Worm (Caenorhabditis elegans) whole organism, L3 larva: ENCODE data around the gene K08D9.4.

Source experiments
- R02D3.7 ChIP-seq: fragments of 150-350 bp; optimal IDR thresholded peaks from 2 replicates; lab custom pipeline; 2014; ENCODE audit warnings: missing biosample characterization, missing genetic modification characterization
- ZK546.5 ChIP-seq: sonication (generic microtip); optimal IDR thresholded peaks from 2 replicates; lab custom pipeline; 2017; ENCODE audit warnings: missing biosample characterization, missing genetic modification characterization
- aly-2 ChIP-seq: fragments of 150-350 bp; optimal IDR thresholded peaks from 2 replicates; lab custom pipeline; 2014; ENCODE audit warnings: missing biosample characterization, missing genetic modification characterization
- ceh-16 ChIP-seq: sonication (generic microtip); optimal IDR thresholded peaks from 2 replicates; lab custom pipeline; 2017; ENCODE audit warnings: missing biosample characterization, missing genetic modification characterization
- ceh-28 ChIP-seq: fragments of 150-350 bp; optimal IDR thresholded peaks from 2 replicates; lab custom pipeline; 2014; ENCODE audit warnings: missing biosample characterization, missing genetic modification reagents, missing genetic modification characterization
- ceh-82 ChIP-seq: fragments of 150-350 bp; optimal IDR thresholded peaks from 2 replicates; lab custom pipeline; 2014; ENCODE audit warnings: missing biosample characterization, missing genetic modification characterization
- ceh-9 ChIP-seq: sonication (generic microtip); optimal IDR thresholded peaks from 2 replicates; lab custom pipeline; 2018; ENCODE audit warnings: missing biosample characterization, missing genetic modification characterization
- daf-12 ChIP-seq: fragments of 150-350 bp; optimal IDR thresholded peaks from 2 replicates; lab custom pipeline; 2014; ENCODE audit warnings: missing biosample characterization, missing genetic modification reagents, missing genetic modification characterization
- egl-27 ChIP-seq: sonication (generic microtip); optimal IDR thresholded peaks from 4 replicates; lab custom pipeline; 2017; ENCODE audit warnings: missing biosample characterization, missing genetic modification reagents, missing genetic modification characterization
- egl-5 ChIP-seq: fragments of 150-350 bp; optimal IDR thresholded peaks from 2 replicates; lab custom pipeline; 2017; ENCODE audit warnings: missing biosample characterization, missing genetic modification reagents, missing genetic modification characterization, inconsistent platforms
- elt-2 ChIP-seq: sonication (generic microtip); optimal IDR thresholded peaks from 2 replicates; lab custom pipeline; 2016; ENCODE audit warnings: missing genetic modification reagents, mild to moderate bottlenecking, missing genetic modification characterization, missing compliant biosample characterization
- eor-1 ChIP-seq, 2 experiments: fragments of 150-350 bp; optimal IDR thresholded peaks; 2 replicates each; lab custom pipeline; 2014 to 2018; ENCODE audit warnings: missing biosample characterization in 2 of 2, missing genetic modification characterization in 2 of 2
- fkh-10 ChIP-seq: sonication (generic microtip); optimal IDR thresholded peaks from 2 replicates; lab custom pipeline; 2017; ENCODE audit warnings: missing biosample characterization, missing genetic modification reagents, missing genetic modification characterization
- fos-1 ChIP-seq: fragments of 150-350 bp; optimal IDR thresholded peaks from 2 replicates; lab custom pipeline; 2014; ENCODE audit warnings: missing biosample characterization, missing genetic modification characterization
- hmg-11 ChIP-seq: sonication (generic microtip); optimal IDR thresholded peaks from 2 replicates; lab custom pipeline; 2016; ENCODE audit warnings: missing genetic modification characterization, missing compliant biosample characterization
- jun-1 ChIP-seq: fragments of 150-350 bp; optimal IDR thresholded peaks from 2 replicates; lab custom pipeline; 2014; ENCODE audit warnings: missing biosample characterization, missing genetic modification reagents, missing genetic modification characterization
- lin-15B ChIP-seq: fragments of 150-350 bp; optimal IDR thresholded peaks from 2 replicates; lab custom pipeline; 2014; ENCODE audit warnings: missing biosample characterization, missing genetic modification characterization
- lin-39 ChIP-seq: fragments of 150-350 bp; optimal IDR thresholded peaks from 2 replicates; lab custom pipeline; 2018; ENCODE audit warnings: missing biosample characterization, missing genetic modification reagents, missing genetic modification characterization
- lsy-12 ChIP-seq: sonication (generic microtip); optimal IDR thresholded peaks from 2 replicates; lab custom pipeline; 2016; ENCODE audit warnings: mild to moderate bottlenecking, missing genetic modification characterization, missing compliant biosample characterization
- mdl-1 ChIP-seq: fragments of 150-350 bp; optimal IDR thresholded peaks from 2 replicates; lab custom pipeline; 2014; ENCODE audit warnings: missing biosample characterization, missing genetic modification characterization
- mml-1 ChIP-seq: fragments of 150-350 bp; sonication (generic microtip); optimal IDR thresholded peaks from 3 replicates; lab custom pipeline; 2014; ENCODE audit warnings: missing biosample characterization, missing genetic modification characterization
- nfya-1 ChIP-seq: sonication (generic microtip); optimal IDR thresholded peaks from 2 replicates; lab custom pipeline; 2017; ENCODE audit warnings: missing genetic modification characterization, mild to moderate bottlenecking, missing compliant biosample characterization, antibody characterized with exemption, moderate library complexity; ENCODE audit not compliant: insufficient read depth
- nhr-11 ChIP-seq: fragments of 150-350 bp; optimal IDR thresholded peaks from 2 replicates; lab custom pipeline; 2014; ENCODE audit warnings: missing biosample characterization, missing genetic modification characterization
- nhr-12 ChIP-seq: fragments of 150-350 bp; optimal IDR thresholded peaks from 2 replicates; lab custom pipeline; 2014; ENCODE audit warnings: missing biosample characterization, missing genetic modification characterization
- nhr-23 ChIP-seq: fragments of 150-350 bp; optimal IDR thresholded peaks from 2 replicates; lab custom pipeline; 2014; ENCODE audit warnings: missing biosample characterization, missing genetic modification reagents, missing genetic modification characterization
- nhr-237 ChIP-seq: fragments of 150-350 bp; optimal IDR thresholded peaks from 2 replicates; lab custom pipeline; 2014; ENCODE audit warnings: missing biosample characterization, missing genetic modification characterization
- nhr-25 ChIP-seq: sonication (generic microtip); optimal IDR thresholded peaks from 2 replicates; lab custom pipeline; 2017; ENCODE audit warnings: missing biosample characterization, missing genetic modification characterization
- nhr-43 ChIP-seq: sonication (generic microtip); optimal IDR thresholded peaks from 2 replicates; lab custom pipeline; 2016; ENCODE audit warnings: mild to moderate bottlenecking, missing genetic modification characterization, missing compliant biosample characterization; ENCODE audit not compliant: poor library complexity, severe bottlenecking
- nhr-76 ChIP-seq: fragments of 150-350 bp; sonication (generic microtip); optimal IDR thresholded peaks from 5 replicates; lab custom pipeline; 2014; ENCODE audit warnings: missing biosample characterization, missing genetic modification characterization
- nhr-77 ChIP-seq: fragments of 150-350 bp; optimal IDR thresholded peaks from 2 replicates; lab custom pipeline; 2014; ENCODE audit warnings: missing biosample characterization, missing genetic modification characterization
- pha-4 ChIP-seq: fragments of 150-350 bp; optimal IDR thresholded peaks from 2 replicates; lab custom pipeline; 2014; ENCODE audit warnings: missing biosample characterization, missing genetic modification reagents, missing genetic modification characterization
- skn-1 ChIP-seq: fragments of 150-350 bp; optimal IDR thresholded peaks from 2 replicates; lab custom pipeline; 2014; ENCODE audit warnings: missing biosample characterization, missing genetic modification characterization
- snpc-4 ChIP-seq: fragments of 150-350 bp; optimal IDR thresholded peaks from 2 replicates; lab custom pipeline; 2014; ENCODE audit warnings: missing biosample characterization, missing genetic modification characterization
- tbx-2 ChIP-seq: sonication (generic microtip); optimal IDR thresholded peaks from 2 replicates; lab custom pipeline; 2016; ENCODE audit warnings: mild to moderate bottlenecking, missing genetic modification characterization, missing compliant biosample characterization
- unc-39 ChIP-seq: sonication (generic microtip); optimal IDR thresholded peaks from 4 replicates; lab custom pipeline; 2017; ENCODE audit warnings: missing biosample characterization, missing genetic modification characterization
- zag-1 ChIP-seq: fragments of 150-350 bp; optimal IDR thresholded peaks from 2 replicates; lab custom pipeline; 2014; ENCODE audit warnings: missing biosample characterization, missing genetic modification characterization
- ztf-11 ChIP-seq: fragments of 150-350 bp; optimal IDR thresholded peaks from 2 replicates; lab custom pipeline; 2014; ENCODE audit warnings: missing biosample characterization, missing genetic modification characterization
- ztf-4 ChIP-seq: fragments of 150-350 bp; optimal IDR thresholded peaks from 2 replicates; lab custom pipeline; 2014; ENCODE audit warnings: missing biosample characterization, missing genetic modification characterization

Gene K08D9.4

DNA sequence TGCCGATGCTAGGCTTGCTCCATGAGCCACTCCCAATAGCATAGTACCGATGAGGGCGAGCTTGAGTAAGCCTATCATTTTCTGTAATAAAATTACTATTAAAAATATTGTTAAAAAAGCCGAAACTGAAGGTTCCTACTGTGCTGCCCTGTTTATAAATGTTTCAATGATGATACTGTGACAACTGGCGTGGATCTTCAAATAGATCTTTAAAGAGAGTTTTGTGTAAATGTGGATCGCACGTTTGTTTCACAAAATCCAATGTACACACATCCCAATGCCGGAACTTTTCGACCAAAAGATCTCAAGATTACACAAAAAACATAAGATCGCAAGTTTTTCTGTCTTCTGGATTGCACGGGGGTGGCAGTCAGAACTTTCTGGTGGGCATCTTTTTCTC is 34.8 kb downstream of the K08D9.4 start, which contains the start of gene C36C5.14:
TSS of gene C36C5.14 (minus strand) at position 101 of the 400 bp plus-strand sequence.
- no peak for TF ChIP-seq aly-2 (tag; lab: Kevin White, UChicago)
- TF ChIP-seq ceh-16 (tag; lab: Kevin White, UChicago) = no peak
- no peak for TF ChIP-seq hmg-11
- no peak for TF ChIP-seq lin-39 (tag; lab: Kevin White, UChicago)
- no peak for TF ChIP-seq jun-1
- TF ChIP-seq fos-1 (tag; lab: Kevin White, UChicago) = no peak
- TF ChIP-seq ZK546.5 (tag; lab: Kevin White, UChicago) = no peak
- no peak for TF ChIP-seq lin-15B (tag; lab: Kevin White, UChicago)
- TF ChIP-seq lsy-12 (tag; lab: Kevin White, UChicago) = no peak
- TF ChIP-seq, all 47 proteins: peak for 0

ce11 chrV:3163143-3163542 is 37.1 kb downstream of the K08D9.4 start:
- TF ChIP-seq nhr-23 (tag; lab: Kevin White, UChicago) = no peak
- TF ChIP-seq daf-12 (tag; lab: Kevin White, UChicago) = no peak
- no peak for TF ChIP-seq nhr-11 (tag; lab: Kevin White, UChicago)
- TF ChIP-seq lin-15B (tag; lab: Kevin White, UChicago) = no peak
- no peak for TF ChIP-seq eor-1 (tag; optimal IDR thresholded peaks at IDR 0.05; lab: Kevin White, UChicago)
- TF ChIP-seq, all 47 proteins: peak for 0

- no peak for TF ChIP-seq pha-4
- TF ChIP-seq snpc-4 (tag; lab: Kevin White, UChicago) = no peak
- no peak for TF ChIP-seq lin-39 (tag; lab: Kevin White, UChicago)
- no peak for TF ChIP-seq lsy-12 (tag; lab: Kevin White, UChicago)
- no peak for TF ChIP-seq mml-1 (tag; lab: Kevin White, UChicago)
- TF ChIP-seq aly-2 (tag; lab: Kevin White, UChicago) = no peak
- TF ChIP-seq fkh-10 = no peak
- TF ChIP-seq zag-1 = no peak
- TF ChIP-seq egl-5 (tag; lab: Kevin White, UChicago) = no peak
- TF ChIP-seq skn-1 (tag; lab: Kevin White, UChicago) = no peak
- TF ChIP-seq tbx-2 (tag; lab: Kevin White, UChicago) = no peak
- TF ChIP-seq mdl-1 (tag; lab: Kevin White, UChicago) = no peak
- no peak for TF ChIP-seq nhr-25
- no peak for TF ChIP-seq ceh-82 (tag; lab: Kevin White, UChicago)
- TF ChIP-seq nhr-76 (tag; lab: Kevin White, UChicago) = no peak
- no peak for TF ChIP-seq ceh-28 (tag; lab: Kevin White, UChicago)
Observed at ce11 chrV:3162299-3162698, 37.9 kb downstream of the K08D9.4 start.

- TF ChIP-seq ztf-4 = no peak
- TF ChIP-seq daf-12 (tag; lab: Kevin White, UChicago) = no peak
- no peak for TF ChIP-seq R02D3.7 (tag; lab: Kevin White, UChicago)
- no peak for TF ChIP-seq nhr-11 (tag; lab: Kevin White, UChicago)
- no peak for TF ChIP-seq snpc-4 (tag; lab: Kevin White, UChicago)
- TF ChIP-seq nhr-43 (tag; lab: Kevin White, UChicago) = no peak
- no peak for TF ChIP-seq ceh-28 (tag; lab: Kevin White, UChicago)
- no peak for TF ChIP-seq lin-15B (tag; lab: Kevin White, UChicago)
- no peak for TF ChIP-seq lin-39 (tag; lab: Kevin White, UChicago)
- TF ChIP-seq zag-1 = no peak
- TF ChIP-seq egl-27 = no peak
- TF ChIP-seq nhr-76 (tag; lab: Kevin White, UChicago) = no peak
- no peak for TF ChIP-seq nfya-1 (tag; lab: Kevin White, UChicago)
Observed at ce11 chrV:3159252-3159651, 41.0 kb downstream of the K08D9.4 start, which contains the start of gene C36C5.12. C36C5.12 (minus strand) TSS chrV:3159352.

ce11 chrV:3158379-3158778 is 41.8 kb downstream of the K08D9.4 start:
- TF ChIP-seq nfya-1 (tag; lab: Kevin White, UChicago) = no peak
- no peak for TF ChIP-seq lin-39 (tag; lab: Kevin White, UChicago)
- TF ChIP-seq ztf-4 = no peak
- TF ChIP-seq ceh-28 (tag; lab: Kevin White, UChicago) = no peak
- TF ChIP-seq elt-2 = no peak
- no peak for TF ChIP-seq nhr-12 (tag; lab: Kevin White, UChicago)
- TF ChIP-seq nhr-237 (tag; lab: Kevin White, UChicago) = no peak
- no peak for TF ChIP-seq egl-5 (tag; lab: Kevin White, UChicago)
- no peak for TF ChIP-seq ztf-11
- TF ChIP-seq R02D3.7 (tag; lab: Kevin White, UChicago) = no peak
- no peak for TF ChIP-seq ceh-9 (tag; lab: Kevin White, UChicago)
- no peak for TF ChIP-seq ceh-82 (tag; lab: Kevin White, UChicago)
- no peak for TF ChIP-seq egl-27
- TF ChIP-seq eor-1 (tag; optimal IDR thresholded peaks at IDR 0.05; lab: Kevin White, UChicago) = no peak
- TF ChIP-seq snpc-4 (tag; lab: Kevin White, UChicago) = no peak
- no peak for TF ChIP-seq unc-39
- TF ChIP-seq nhr-77 = no peak
- TF ChIP-seq, all 47 proteins: peak for 0
